Fruit fly (Drosophila melanogaster) S2 (cell line): ENCODE results near the gene CG6749.

Experiments used
- CG8478 ChIP-seq: fragments of >200 bp; optimal IDR thresholded peaks from 2 replicates; lab custom pipeline; 2018
- CTCF ChIP-seq, 2 experiments: fragments of >200 bp; optimal IDR thresholded peaks; 2 replicates each; lab custom pipeline; 2018

DNA sequence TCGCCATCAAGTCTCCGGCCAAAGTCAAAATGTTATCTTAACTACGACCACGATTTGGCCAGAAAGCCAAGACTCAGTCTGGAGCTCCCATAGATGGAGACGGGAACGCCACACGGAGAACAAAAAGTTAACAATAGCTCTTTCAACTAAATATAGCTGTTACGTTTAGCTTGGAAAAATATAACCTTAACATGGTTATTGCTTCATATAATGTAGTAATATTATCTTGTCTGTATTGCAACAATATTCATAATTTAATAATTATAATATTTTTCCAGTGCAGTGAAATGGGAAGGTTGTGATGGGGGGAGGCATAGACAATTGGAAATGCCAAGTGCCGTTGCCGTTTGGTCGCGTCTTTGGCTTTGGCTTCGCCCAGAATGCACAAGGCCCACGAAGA is 11.8 kb upstream of the CG6749 start:
- TF ChIP-seq CG8478 (lab: Kevin White, UChicago), result no peak
- no peak for TF ChIP-seq CTCF (optimal IDR thresholded peaks at IDR 0.05; lab: Kevin White, UChicago)
